Worm (Caenorhabditis elegans) whole organism, L1 larva: Measurements from ENCODE around the gene B0334.13.

ENCODE experiments used
- C04F5.9 ChIP-seq: sonication (generic microtip); optimal IDR thresholded peaks from 2 replicates; lab custom pipeline; 2016; ENCODE audit warnings: missing genetic modification characterization, missing compliant biosample characterization
- C16A3.4 ChIP-seq: fragments of 150-350 bp; optimal IDR thresholded peaks from 2 replicates; lab custom pipeline; 2014; ENCODE audit warnings: missing biosample characterization, missing genetic modification characterization
- C34B4.2 ChIP-seq: sonication (generic microtip); optimal IDR thresholded peaks from 2 replicates; lab custom pipeline; 2017; ENCODE audit warnings: mild to moderate bottlenecking, missing genetic modification characterization, missing compliant biosample characterization
- F16B12.6 ChIP-seq: fragments of 150-350 bp; optimal IDR thresholded peaks from 2 replicates; lab custom pipeline; 2014; ENCODE audit warnings: missing biosample characterization, missing genetic modification characterization
- Y116A8C.19 ChIP-seq: sonication (generic microtip); optimal IDR thresholded peaks from 2 replicates; lab custom pipeline; 2016; ENCODE audit warnings: missing compliant biosample characterization, missing genetic modification characterization, borderline replicate concordance
- aha-1 ChIP-seq: fragments of 150-350 bp; optimal IDR thresholded peaks from 2 replicates; lab custom pipeline; 2014; ENCODE audit warnings: missing biosample characterization, missing genetic modification characterization
- ama-1 ChIP-seq: fragments of 150-350 bp; optimal IDR thresholded peaks from 2 replicates; lab custom pipeline; 2014
- ceh-8 ChIP-seq: fragments of 200-800 bp; sonication (Bioruptor generic); optimal IDR thresholded peaks from 2 replicates; lab custom pipeline; 2018; ENCODE audit warnings: mild to moderate bottlenecking, missing genetic modification characterization, moderate library complexity, missing compliant biosample characterization
- ceh-88 ChIP-seq: fragments of 200-800 bp; sonication (Bioruptor generic); IDR thresholded peaks from 2 replicates; pipeline ENCODE4 v1.3.6; 2022; ENCODE audit warnings: missing genetic modification characterization, missing compliant biosample characterization
- ces-1 ChIP-seq: fragments of 150-350 bp; optimal IDR thresholded peaks from 2 replicates; lab custom pipeline; 2014; ENCODE audit warnings: missing biosample characterization, missing genetic modification reagents, missing genetic modification characterization
- dpl-1 ChIP-seq, 3 experiments: fragments of 150-350 bp in 2 of 3; sonication (generic microtip) in 1 of 3; optimal IDR thresholded peaks; 2 replicates each; lab custom pipeline; 2014 to 2017; ENCODE audit warnings: missing biosample characterization in 3 of 3, missing genetic modification characterization in 3 of 3, missing genetic modification reagents in 3 of 3
- dsc-1 ChIP-seq: sonication (generic microtip); optimal IDR thresholded peaks from 2 replicates; lab custom pipeline; 2016; ENCODE audit warnings: mild to moderate bottlenecking, missing genetic modification characterization, missing compliant biosample characterization
- efl-1 ChIP-seq, 4 experiments: fragments of 150-350 bp; optimal IDR thresholded peaks in 3 of 4; peaks in 1 of 4; 1 replicate in 1 of 4; 2 replicates in 3 of 4; lab custom pipeline; 2014; ENCODE audit warnings: missing biosample characterization in 2 of 4, missing genetic modification characterization in 2 of 4, missing genetic modification reagents in 2 of 4
- efl-3 ChIP-seq: fragments of 200-800 bp; sonication (Bioruptor generic); optimal IDR thresholded peaks from 2 replicates; lab custom pipeline; 2018; ENCODE audit warnings: mild to moderate bottlenecking, missing genetic modification characterization, missing compliant biosample characterization
- egl-13 ChIP-seq: sonication (generic microtip); optimal IDR thresholded peaks from 2 replicates; lab custom pipeline; 2016; ENCODE audit warnings: missing genotype, missing genetic modification reagents, missing genetic modification characterization, missing compliant biosample characterization
- elt-2 ChIP-seq: sonication (generic microtip); optimal IDR thresholded peaks from 2 replicates; lab custom pipeline; 2016; ENCODE audit warnings: missing genetic modification characterization, mild to moderate bottlenecking, inconsistent platforms, missing compliant biosample characterization, missing genetic modification reagents
- fkh-4 ChIP-seq: sonication (generic microtip); optimal IDR thresholded peaks from 2 replicates; lab custom pipeline; 2016; ENCODE audit warnings: missing compliant biosample characterization, missing genetic modification characterization, borderline replicate concordance
- fos-1 ChIP-seq: fragments of 150-350 bp; optimal IDR thresholded peaks from 2 replicates; lab custom pipeline; 2014; ENCODE audit warnings: missing biosample characterization, missing genetic modification characterization
- grh-1 ChIP-seq: fragments of 200-800 bp; sonication (Bioruptor generic); IDR thresholded peaks from 2 replicates; pipeline ENCODE4 v1.3.6; 2022; ENCODE audit warnings: missing genetic modification reagents, missing genetic modification characterization, missing compliant biosample characterization
- hlh-4 ChIP-seq: sonication (generic microtip); optimal IDR thresholded peaks from 2 replicates; lab custom pipeline; 2016; ENCODE audit warnings: mild to moderate bottlenecking, missing genetic modification characterization, missing compliant biosample characterization
- isw-1 ChIP-seq: fragments of 200-800 bp; sonication (Bioruptor generic); IDR thresholded peaks from 2 replicates; pipeline ENCODE4 v1.3.6; 2022; ENCODE audit warnings: missing genetic modification characterization, missing compliant biosample characterization
- lin-13 ChIP-seq: fragments of 150-350 bp; optimal IDR thresholded peaks from 2 replicates; lab custom pipeline; 2014; ENCODE audit warnings: missing biosample characterization, missing genetic modification reagents, missing genetic modification characterization
- lin-15B ChIP-seq: fragments of 150-350 bp; sonication (generic microtip); optimal IDR thresholded peaks from 3 replicates; lab custom pipeline; 2014; ENCODE audit warnings: missing biosample characterization, missing genetic modification characterization
- lin-35 ChIP-seq, 2 experiments: fragments of 150-350 bp; optimal IDR thresholded peaks; 2 replicates each; lab custom pipeline; 2014; ENCODE audit warnings: missing biosample characterization in 2 of 2, missing genetic modification characterization in 2 of 2, missing genetic modification reagents in 2 of 2
- lin-39 ChIP-seq: fragments of 150-350 bp; optimal IDR thresholded peaks from 2 replicates; lab custom pipeline; 2014; ENCODE audit warnings: missing biosample characterization, missing genetic modification reagents, missing genetic modification characterization
- lsy-2 ChIP-seq, 2 experiments: fragments of 150-350 bp; optimal IDR thresholded peaks; 2 replicates each; lab custom pipeline; 2014; ENCODE audit warnings: missing biosample characterization in 2 of 2, missing genetic modification characterization in 2 of 2
- mdl-1 ChIP-seq, 2 experiments: fragments of 150-350 bp; optimal IDR thresholded peaks; 2 replicates each; lab custom pipeline; 2014 to 2017; ENCODE audit warnings: missing biosample characterization in 2 of 2, missing genetic modification characterization in 2 of 2, inconsistent platforms in 1 of 2
- mef-2 ChIP-seq: fragments of 150-350 bp; optimal IDR thresholded peaks from 2 replicates; lab custom pipeline; 2014; ENCODE audit warnings: missing biosample characterization, missing genetic modification characterization
- mep-1 ChIP-seq: fragments of 150-350 bp; optimal IDR thresholded peaks from 2 replicates; lab custom pipeline; 2014; ENCODE audit warnings: missing biosample characterization, missing genetic modification characterization
- nhr-12 ChIP-seq: sonication (generic microtip); optimal IDR thresholded peaks from 2 replicates; lab custom pipeline; 2017; ENCODE audit warnings: missing biosample characterization, missing genetic modification characterization
- nhr-19 ChIP-seq: fragments of 200-800 bp; sonication (Bioruptor generic); conservative IDR thresholded peaks from 2 replicates; pipeline ENCODE4 v1.3.6; 2022; ENCODE audit warnings: missing genetic modification characterization, missing compliant biosample characterization
- nhr-20 ChIP-seq: sonication (generic microtip); optimal IDR thresholded peaks from 2 replicates; lab custom pipeline; 2016; ENCODE audit warnings: mild to moderate bottlenecking, missing genetic modification characterization, missing compliant biosample characterization
- nhr-28 ChIP-seq: fragments of 150-350 bp; optimal IDR thresholded peaks from 2 replicates; lab custom pipeline; 2014; ENCODE audit warnings: missing biosample characterization, missing genetic modification characterization
- nhr-76 ChIP-seq: sonication (generic microtip); optimal IDR thresholded peaks from 2 replicates; lab custom pipeline; 2017; ENCODE audit warnings: missing biosample characterization, missing genetic modification characterization
- nhr-84 ChIP-seq: sonication (generic microtip); optimal IDR thresholded peaks from 2 replicates; lab custom pipeline; 2017; ENCODE audit warnings: missing biosample characterization, missing genetic modification characterization
- nhr-85 ChIP-seq: sonication (generic microtip); peaks from one replicate; lab custom pipeline; 2016; ENCODE audit warnings: missing genetic modification characterization, inconsistent platforms, missing compliant biosample characterization
- nhr-90 ChIP-seq: sonication (generic microtip); optimal IDR thresholded peaks from 2 replicates; lab custom pipeline; 2016; ENCODE audit warnings: mild to moderate bottlenecking, missing genetic modification characterization, missing compliant biosample characterization; ENCODE audit not compliant: poor library complexity
- pax-3 ChIP-seq: fragments of 200-800 bp; sonication (Bioruptor generic); optimal IDR thresholded peaks from 2 replicates; lab custom pipeline; 2018; ENCODE audit warnings: mild to moderate bottlenecking, missing genetic modification characterization, moderate library complexity, missing compliant biosample characterization
- pqm-1 ChIP-seq: sonication (generic microtip); optimal IDR thresholded peaks from 3 replicates; lab custom pipeline; 2017; ENCODE audit warnings: missing biosample characterization, missing genetic modification characterization
- skn-1 ChIP-seq: fragments of 150-350 bp; optimal IDR thresholded peaks from 2 replicates; lab custom pipeline; 2014; ENCODE audit warnings: missing biosample characterization, missing genetic modification characterization
- snpc-4 ChIP-seq: fragments of 150-350 bp; optimal IDR thresholded peaks from 2 replicates; lab custom pipeline; 2014; ENCODE audit warnings: missing biosample characterization, missing genetic modification characterization
- snu-23 ChIP-seq: sonication (generic microtip); optimal IDR thresholded peaks from 2 replicates; lab custom pipeline; 2016; ENCODE audit warnings: missing genetic modification characterization, missing compliant biosample characterization
- sup-37 ChIP-seq: fragments of 200-800 bp; sonication (Bioruptor generic); optimal IDR thresholded peaks from 2 replicates; lab custom pipeline; 2018; ENCODE audit warnings: mild to moderate bottlenecking, missing genetic modification characterization, missing compliant biosample characterization
- tbx-2 ChIP-seq: sonication (generic microtip); optimal IDR thresholded peaks from 2 replicates; lab custom pipeline; 2016; ENCODE audit warnings: missing genetic modification characterization, missing compliant biosample characterization
- tlp-1 ChIP-seq: fragments of 150-350 bp; optimal IDR thresholded peaks from 2 replicates; lab custom pipeline; 2014; ENCODE audit warnings: missing biosample characterization, missing genetic modification characterization
- unc-130 ChIP-seq: fragments of 150-350 bp; optimal IDR thresholded peaks from 2 replicates; lab custom pipeline; 2017; ENCODE audit warnings: missing biosample characterization, missing genetic modification characterization, inconsistent platforms
- vab-15 ChIP-seq: sonication (generic microtip); optimal IDR thresholded peaks from 2 replicates; lab custom pipeline; 2017; ENCODE audit warnings: missing genotype, mild to moderate bottlenecking, missing genetic modification characterization, missing compliant biosample characterization
- xbp-1 ChIP-seq: sonication (generic microtip); optimal IDR thresholded peaks from 2 replicates; lab custom pipeline; 2016; ENCODE audit warnings: missing genetic modification characterization, missing compliant biosample characterization
- zag-1 ChIP-seq: fragments of 150-350 bp; optimal IDR thresholded peaks from 2 replicates; lab custom pipeline; 2014; ENCODE audit warnings: missing biosample characterization, missing genetic modification characterization
- zip-4 ChIP-seq: fragments of 200-800 bp; sonication (Bioruptor generic); optimal IDR thresholded peaks from 2 replicates; lab custom pipeline; 2018; ENCODE audit warnings: mild to moderate bottlenecking, missing genetic modification characterization, moderate library complexity, missing compliant biosample characterization
- ztf-11 ChIP-seq, 2 experiments: sonication (generic microtip); optimal IDR thresholded peaks; 2 replicates each; lab custom pipeline; 2016 to 2017; ENCODE audit warnings: missing genetic modification characterization in 2 of 2, missing biosample characterization in 1 of 2, missing compliant biosample characterization in 1 of 2

Gene B0334.13

DNA sequence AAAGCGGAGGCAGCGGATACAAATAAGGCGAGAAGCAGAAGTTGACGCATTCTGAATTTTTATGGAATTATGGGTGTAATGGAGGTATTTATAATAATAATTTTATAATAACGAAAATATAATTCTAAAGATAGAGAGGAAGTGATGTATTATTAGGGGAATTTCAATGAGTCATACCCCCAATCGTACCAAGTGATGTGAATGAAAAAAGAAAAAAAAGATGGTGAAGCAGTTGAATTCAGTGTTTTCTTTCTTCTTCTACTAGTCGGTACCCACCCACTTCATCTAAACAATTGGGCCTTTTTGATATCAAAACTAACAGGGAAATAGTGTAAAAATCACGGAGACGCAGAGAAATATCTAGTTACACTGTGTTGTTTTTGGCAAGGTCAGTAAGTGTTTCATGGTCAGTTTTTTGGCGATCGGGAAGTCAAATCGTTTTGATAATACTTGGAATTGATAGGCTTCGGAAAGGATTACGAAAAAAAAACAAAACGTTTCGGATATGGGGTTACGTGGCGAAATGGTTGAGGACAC, 1.3 kb upstream of the B0334.13 start, which contains the start of gene ttr-18 (continued):
- peak; percentile 39 for TF ChIP-seq snu-23 (GFP tag; lab: Kevin White, UChicago)

DNA sequence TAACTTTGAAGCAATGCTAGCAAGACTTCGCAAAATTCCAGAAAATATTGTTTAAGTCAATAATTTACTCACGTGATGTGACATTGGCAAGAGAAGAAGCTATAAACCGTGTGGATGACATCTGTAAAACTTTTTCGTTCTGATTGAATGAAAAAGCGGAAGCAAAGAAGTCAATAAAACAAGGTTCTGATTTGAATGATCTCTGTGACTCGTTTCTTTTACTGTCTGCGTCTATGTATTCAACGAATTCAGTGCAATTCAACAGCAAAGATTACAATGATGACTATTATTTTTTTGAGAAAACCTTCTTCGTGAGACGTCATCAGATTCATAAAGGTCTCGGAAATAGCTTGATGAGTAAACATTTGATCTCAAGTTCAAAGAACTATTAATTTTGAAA, 4.7 kb downstream of the B0334.13 start, which contains the start of gene hacl-1:
hacl-1 (minus strand) TSS at position 121 of the 400 bp plus-strand sequence.
- TF ChIP-seq mef-2 (tag; lab: Kevin White, UChicago) (no peak), ceh-88 (no peak), dpl-1 (GFP tag; optimal IDR thresholded peaks at IDR 0.05; lab: Kevin White, UChicago) (peak in 1 of 3 experiments; percentile 9), nhr-20 (peak; percentile 64), lin-39 (no peak), fos-1 (no peak), isw-1 (GFP tag; lab: Robert Waterston, UW) (no peak), ceh-8 (GFP tag; lab: Kevin White, UChicago) (no peak), unc-130 (tag; lab: Kevin White, UChicago) (no peak), egl-13 (tag; lab: Kevin White, UChicago) (no peak), nhr-90 (tag; lab: Kevin White, UChicago) (peak; percentile 14), xbp-1 (tag; lab: Kevin White, UChicago) (peak; percentile 11), C16A3.4 (tag; lab: Kevin White, UChicago) (no peak), efl-1 (optimal IDR thresholded peaks at IDR 0.05; lab: Kevin White, UChicago) (no peak), efl-1 (GFP tag; optimal IDR thresholded peaks at IDR 0.05 in 1 of 2; lab: Kevin White, UChicago) (peak in 1 of 2 experiments; percentile 91), mep-1 (tag; lab: Kevin White, UChicago) (peak; percentile 28), zag-1 (no peak), elt-2 (tag; lab: Kevin White, UChicago) (no peak), nhr-19 (GFP tag; lab: Robert Waterston, UW) (peak; percentile 49), snpc-4 (tag; lab: Kevin White, UChicago) (no peak), zip-4 (GFP tag; lab: Kevin White, UChicago) (no peak), ces-1 (GFP tag; lab: Kevin White, UChicago) (no peak), mdl-1 (tag; optimal IDR thresholded peaks at IDR 0.05; lab: Kevin White, UChicago) (no peak), pqm-1 (tag; lab: Kevin White, UChicago) (no peak), fkh-4 (tag; lab: Kevin White, UChicago) (no peak), tlp-1 (tag; lab: Kevin White, UChicago) (no peak), ztf-11 (tag; optimal IDR thresholded peaks at IDR 0.05; lab: Kevin White, UChicago) (no peak), nhr-85 (tag; lab: Kevin White, UChicago) (peak; percentile 87), C04F5.9 (tag; lab: Kevin White, UChicago) (no peak), skn-1 (peak; percentile 31), lsy-2 (tag; optimal IDR thresholded peaks at IDR 0.05; lab: Kevin White, UChicago) (peak; percentile 29 to 40), nhr-84 (no peak), sup-37 (GFP tag; lab: Kevin White, UChicago) (no peak), tbx-2 (tag; lab: Kevin White, UChicago) (no peak), Y116A8C.19 (no peak), lin-15B (tag; lab: Kevin White, UChicago) (no peak), efl-3 (no peak), aha-1 (tag; lab: Kevin White, UChicago) (no peak), F16B12.6 (no peak), ama-1 (lab: Kevin White, UChicago) (no peak), lin-35 (GFP tag; optimal IDR thresholded peaks at IDR 0.05; lab: Kevin White, UChicago) (peak in 1 of 2 experiments; percentile 36), lin-13 (GFP tag; lab: Kevin White, UChicago) (no peak), hlh-4 (no peak), vab-15 (tag; lab: Kevin White, UChicago) (no peak), dsc-1 (tag; lab: Kevin White, UChicago) (no peak), nhr-28 (tag; lab: Kevin White, UChicago) (no peak), nhr-76 (tag; lab: Kevin White, UChicago) (no peak), grh-1 (no peak), C34B4.2 (tag; lab: Kevin White, UChicago) (no peak), pax-3 (tag; lab: Kevin White, UChicago) (no peak), nhr-12 (tag; lab: Kevin White, UChicago) (no peak)
